Fruit fly (Drosophila melanogaster) whole organism, wandering third instar larva: ENCODE data around the gene CG33341.
A peak's percentile ranks its signal among the peaks of the same experiment; 100 is the strongest.

ENCODE experiments used
- Abd-B ChIP-seq: fragments of >200 bp; optimal IDR thresholded peaks from 2 replicates; lab custom pipeline; 2017; ENCODE audit warnings: missing biosample characterization, missing genetic modification characterization
- CG9705 ChIP-seq: fragments of 200-800 bp; sonication (Bioruptor generic); optimal IDR thresholded peaks from 2 replicates; lab custom pipeline; 2018; ENCODE audit warnings: missing biosample characterization, mild to moderate bottlenecking, missing genetic modification characterization
- CrebA ChIP-seq: fragments of 200-800 bp; sonication (Bioruptor generic); optimal IDR thresholded peaks from 2 replicates; lab custom pipeline; 2016; ENCODE audit warnings: missing biosample characterization, mild to moderate bottlenecking, missing genetic modification characterization, borderline replicate concordance
- Dif ChIP-seq: fragments of 200-275, 200-300 bp; sonication (Bioruptor generic); optimal IDR thresholded peaks from 2 replicates; lab custom pipeline; 2018; ENCODE audit warnings: missing biosample characterization, missing genetic modification characterization; ENCODE audit not compliant: partially characterized antibody
- HLH106 ChIP-seq: fragments of 200-800 bp; optimal IDR thresholded peaks from 3 replicates; lab custom pipeline; 2019; ENCODE audit warnings: missing biosample characterization, mild to moderate bottlenecking, missing genetic modification characterization, moderate library complexity
- Hr78 ChIP-seq: fragments of >200 bp; optimal IDR thresholded peaks from 2 replicates; lab custom pipeline; 2017; ENCODE audit warnings: missing biosample characterization, missing genetic modification characterization
- Hr83 ChIP-seq: fragments of 200-300 bp; sonication (Bioruptor generic); optimal IDR thresholded peaks from 2 replicates; lab custom pipeline; 2016; ENCODE audit warnings: missing biosample characterization, mild to moderate bottlenecking, missing genetic modification characterization, moderate library complexity; ENCODE audit not compliant: poor library complexity, severe bottlenecking
- Mio ChIP-seq: sonication (Bioruptor generic); optimal IDR thresholded peaks from 2 replicates; lab custom pipeline; 2016; ENCODE audit warnings: missing biosample characterization, missing genetic modification characterization
- Myc ChIP-seq: fragments of >200 bp; optimal IDR thresholded peaks from 2 replicates; lab custom pipeline; 2017
- N ChIP-seq: fragments of >200 bp; optimal IDR thresholded peaks from 2 replicates; lab custom pipeline; 2018; ENCODE audit warnings: missing biosample characterization, missing external identifiers, missing genetic modification characterization
- OdsH ChIP-seq: fragments of 200-800 bp; sonication (Bioruptor generic); optimal IDR thresholded peaks from 2 replicates; lab custom pipeline; 2016; ENCODE audit warnings: missing biosample characterization, mild to moderate bottlenecking, missing genetic modification characterization
- Sp1 ChIP-seq: fragments of 200-800 bp; sonication (Bioruptor generic); optimal IDR thresholded peaks from 3 replicates; lab custom pipeline; 2019; ENCODE audit warnings: missing biosample characterization, mild to moderate bottlenecking, missing genetic modification characterization, moderate library complexity
- Vsx2 ChIP-seq: fragments of 200-300, 225-300 bp; sonication (Bioruptor generic); optimal IDR thresholded peaks from 2 replicates; lab custom pipeline; 2018; ENCODE audit warnings: missing biosample characterization, missing genetic modification characterization; ENCODE audit not compliant: partially characterized antibody
- br ChIP-seq: fragments of 200-800 bp; sonication (Bioruptor generic); optimal IDR thresholded peaks from 2 replicates; lab custom pipeline; 2016; ENCODE audit warnings: missing biosample characterization, missing genetic modification characterization
- brk ChIP-seq: fragments of 200-800 bp; sonication (Bioruptor generic); optimal IDR thresholded peaks from 2 replicates; lab custom pipeline; 2016; ENCODE audit warnings: missing biosample characterization, mild to moderate bottlenecking, missing genetic modification characterization
- dl ChIP-seq, 2 experiments: fragments of 175-275, 200-275 bp in 1 of 2; fragments of 200-275 bp in 1 of 2; sonication (Bioruptor generic); optimal IDR thresholded peaks; lab custom pipeline; 2018; ENCODE audit warnings: mild to moderate bottlenecking in 2 of 2, missing biosample characterization in 2 of 2, missing genetic modification characterization in 2 of 2, moderate library complexity in 2 of 2; ENCODE audit not compliant: partially characterized antibody in 2 of 2, insufficient read depth in 1 of 2
- dmrt93B ChIP-seq: fragments of 200-800 bp; sonication (Bioruptor generic); optimal IDR thresholded peaks from 2 replicates; lab custom pipeline; 2018; ENCODE audit warnings: missing biosample characterization, mild to moderate bottlenecking, missing genetic modification characterization
- dsf ChIP-seq: sonication (Bioruptor generic); optimal IDR thresholded peaks from 2 replicates; lab custom pipeline; 2016; ENCODE audit warnings: missing biosample characterization, missing genetic modification characterization, borderline replicate concordance
- ey ChIP-seq: fragments of 200-800 bp; sonication (Bioruptor generic); optimal IDR thresholded peaks from 2 replicates; lab custom pipeline; 2016; ENCODE audit warnings: missing biosample characterization, missing genetic modification characterization
- foxo ChIP-seq, 2 experiments: fragments of 200-800 bp; sonication (Bioruptor generic); optimal IDR thresholded peaks; 2 replicates in 1 of 2; 3 replicates in 1 of 2; lab custom pipeline; 2016 to 2017; ENCODE audit warnings: missing biosample characterization in 2 of 2, missing genetic modification characterization in 2 of 2
- fru ChIP-seq: fragments of 200-800 bp; sonication (Bioruptor generic); optimal IDR thresholded peaks from 3 replicates; lab custom pipeline; 2016; ENCODE audit warnings: missing biosample characterization, mild to moderate bottlenecking, missing genetic modification characterization
- h ChIP-seq: fragments of 200-800 bp; sonication (Bioruptor generic); optimal IDR thresholded peaks from 3 replicates; lab custom pipeline; 2016; ENCODE audit warnings: missing biosample characterization, mild to moderate bottlenecking, missing genetic modification characterization
- lola ChIP-seq: fragments of >200 bp; optimal IDR thresholded peaks from 2 replicates; lab custom pipeline; 2017; ENCODE audit warnings: missing biosample characterization, missing genetic modification characterization
- pan ChIP-seq: fragments of >200 bp; optimal IDR thresholded peaks from 2 replicates; lab custom pipeline; 2017
- psq ChIP-seq: fragments of 200-800 bp; sonication (Bioruptor generic); optimal IDR thresholded peaks from 3 replicates; lab custom pipeline; 2017; ENCODE audit warnings: missing biosample characterization, mild to moderate bottlenecking, missing genetic modification characterization, moderate library complexity
- usp ChIP-seq: fragments of >200 bp; optimal IDR thresholded peaks from 2 replicates; lab custom pipeline; 2017; ENCODE audit warnings: missing biosample characterization, missing genetic modification characterization
- woc ChIP-seq: sonication (Bioruptor generic); optimal IDR thresholded peaks from 2 replicates; lab custom pipeline; 2016; ENCODE audit warnings: missing biosample characterization, mild to moderate bottlenecking, missing genetic modification characterization

The CG33341 gene

dm6 chr3R:24359957-24360356 lies 8.2 kb upstream of the CG33341 start, which contains the start of gene CG18528:
Gene CG18528, minus strand, starts transcription at chr3R:24360144.
- no peak for TF ChIP-seq Abd-B
- peak; percentile 57 for TF ChIP-seq Myc (lab: Kevin White, UChicago)
- no peak for TF ChIP-seq N (GFP tag; lab: Kevin White, UChicago)

dm6 chr3R:24361583-24361982 lies 6.6 kb upstream of the CG33341 start, which contains the start of the genes CG5762 and CG33339:
Gene CG5762, minus strand, starts transcription at chr3R:24361683.
Gene CG33339, plus strand, starts transcription at chr3R:24361847.
- TF ChIP-seq Abd-B (no peak), N (GFP tag; lab: Kevin White, UChicago) (no peak), Hr83 (GFP tag; lab: Kevin White, UChicago) (no peak), lola (GFP tag; lab: Kevin White, UChicago) (no peak), dsf (GFP tag; lab: Kevin White, UChicago) (no peak), Dif (no peak), brk (no peak), ey (GFP tag; lab: Kevin White, UChicago) (no peak), Hr78 (GFP tag; lab: Kevin White, UChicago) (no peak), h (GFP tag; lab: Kevin White, UChicago) (no peak), HLH106 (tag; lab: Kevin White, UChicago) (no peak), Vsx2 (GFP tag; lab: Kevin White, UChicago) (no peak)

- no peak for TF ChIP-seq Hr78 (GFP tag; lab: Kevin White, UChicago)
- no peak for TF ChIP-seq ey (GFP tag; lab: Kevin White, UChicago)
- TF ChIP-seq dmrt93B (GFP tag; lab: Kevin White, UChicago), result no peak
- no peak for TF ChIP-seq fru (GFP tag; lab: Kevin White, UChicago)
These were observed 5.3 kb upstream of the CG33341 start, which contains the start of gene CG33340 for dm6 chr3R:24362838-24363237. Gene CG33340, plus strand, starts transcription at chr3R:24363138.

DNA sequence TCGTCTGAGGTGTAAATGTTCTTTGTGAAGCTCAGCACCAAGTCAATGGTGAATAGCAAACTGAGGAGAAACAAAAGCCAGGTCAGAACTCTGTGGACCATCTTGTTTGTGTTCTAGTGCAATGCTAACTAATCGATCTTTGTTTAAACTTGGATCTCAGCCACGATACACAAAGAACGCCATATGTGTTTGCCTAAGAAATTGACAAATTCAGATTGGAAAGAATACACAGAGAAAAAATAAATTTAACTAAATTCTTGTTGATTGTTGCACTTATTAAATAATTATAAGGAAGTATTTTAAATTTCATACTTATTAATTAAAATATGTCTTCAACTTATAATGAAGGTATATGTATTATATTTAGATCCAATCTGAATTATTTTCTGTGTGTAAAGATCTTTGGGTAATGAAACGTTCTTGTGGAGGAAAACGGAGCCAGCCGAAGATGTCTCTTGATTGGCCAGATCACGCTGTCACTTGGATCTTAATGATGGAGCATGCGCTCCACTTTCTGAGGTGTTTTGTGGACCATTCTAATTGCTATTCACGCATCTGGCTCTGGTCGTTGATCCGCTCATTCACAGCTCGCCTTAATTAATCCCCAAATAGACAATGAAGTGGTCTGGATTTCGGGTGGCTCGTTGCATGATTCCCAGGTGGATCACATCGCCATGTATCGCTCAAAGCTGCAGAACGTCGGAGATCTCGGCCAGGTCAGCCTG lies 3.1 kb upstream of the CG33341 start, which contains the start of the genes CG17784 and CG13613:
Gene CG17784, minus strand, starts transcription at position 101 of the 725 bp plus-strand sequence.
Gene CG13613, plus strand, starts transcription at position 675 of the 725 bp plus-strand sequence.
- TF ChIP-seq pan (no peak), br (no peak), Hr78 (GFP tag; lab: Kevin White, UChicago) (no peak), brk (no peak)

dm6 chr3R:24367120-24367519 lies 1.0 kb upstream of the CG33341 start, which contains the start of gene CG42811:
Gene CG42811, minus strand, starts transcription at chr3R:24367220.
- no peak for TF ChIP-seq usp
- TF ChIP-seq ey (GFP tag; lab: Kevin White, UChicago), result no peak
- no peak for TF ChIP-seq dl (GFP tag; optimal IDR thresholded peaks at IDR 0.05; lab: Kevin White, UChicago; ENCODE audit: insufficient read depth in 1 of 2, partially characterized antibody in 2 of 2)
- no peak for TF ChIP-seq Mio (GFP tag; lab: Kevin White, UChicago)
- no peak for TF ChIP-seq fru (GFP tag; lab: Kevin White, UChicago)
- no peak for TF ChIP-seq psq
- no peak for TF ChIP-seq br
- TF ChIP-seq woc (GFP tag; lab: Kevin White, UChicago), result no peak
- no peak for TF ChIP-seq CrebA (GFP tag; lab: Kevin White, UChicago)
- no peak for TF ChIP-seq OdsH (GFP tag; lab: Kevin White, UChicago)
- no peak for TF ChIP-seq dmrt93B (GFP tag; lab: Kevin White, UChicago)
- no peak for TF ChIP-seq brk
- no peak for TF ChIP-seq Sp1 (GFP tag; lab: Kevin White, UChicago)
- TF ChIP-seq CG9705 (GFP tag; lab: Kevin White, UChicago), result no peak
- no peak for TF ChIP-seq foxo (GFP tag; optimal IDR thresholded peaks at IDR 0.05; lab: Kevin White, UChicago)
- no peak for TF ChIP-seq N (GFP tag; lab: Kevin White, UChicago)
- no peak for TF ChIP-seq Hr83 (GFP tag; lab: Kevin White, UChicago)
- TF ChIP-seq, all 38 proteins: peak for 0

DNA sequence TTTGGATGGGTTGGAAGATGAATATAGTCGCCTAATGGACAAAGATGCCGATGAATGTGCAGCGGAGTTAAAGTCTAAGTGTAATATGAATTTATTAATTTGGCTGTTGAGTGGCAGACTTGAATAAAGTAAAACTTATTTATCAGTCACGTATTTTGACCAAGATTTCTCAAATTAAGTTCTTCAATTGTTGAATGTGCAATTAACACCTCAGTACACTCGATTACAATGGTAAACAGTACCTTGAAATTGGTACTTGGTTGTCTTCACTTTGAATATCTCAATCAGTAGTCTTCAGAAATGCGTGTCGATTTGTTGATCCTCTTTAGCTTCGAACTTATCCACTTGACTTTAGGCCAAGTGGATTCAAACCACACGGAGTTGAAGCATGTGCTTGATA lies 1.1 kb downstream of the CG33341 start, which contains the start of gene CG13614:
Gene CG13614, plus strand, starts transcription at position 301 of the 400 bp plus-strand sequence.
- TF ChIP-seq fru (GFP tag; lab: Kevin White, UChicago), result no peak
